Fruit fly (Drosophila melanogaster): ENCODE data around the gene CG15747.

DNA sequence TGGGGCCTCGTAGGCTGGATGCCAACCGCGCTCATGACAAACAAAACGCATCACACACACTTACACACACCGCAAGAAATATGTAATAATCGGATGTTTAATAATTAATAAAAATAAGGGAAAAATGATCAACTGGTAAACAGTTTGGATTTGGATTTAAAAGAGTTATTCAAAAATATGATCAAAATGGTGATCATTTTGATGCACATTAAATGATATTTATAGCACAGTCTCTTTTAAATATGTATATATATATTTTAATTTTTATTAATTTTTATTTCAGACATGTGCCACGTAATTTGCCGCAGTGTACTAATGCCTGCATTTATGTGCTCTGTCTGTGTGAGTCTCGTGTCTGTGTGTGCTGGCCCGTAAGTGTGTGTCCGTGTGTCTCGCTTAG, 7.2 kb downstream of the CG15747 start:
- TF ChIP-seq Myc (optimal IDR thresholded peaks at IDR 0.05) (no peak), psq (optimal IDR thresholded peaks at IDR 0.05) (no peak), ttk (optimal IDR thresholded peaks at IDR 0.05) (no peak), Sin3A (optimal IDR thresholded peaks at IDR 0.05) (no peak)

All from Kc167 (cell line).